Worm (Caenorhabditis elegans) whole organism, mixed stage, embryonic: ENCODE results near the gene ztf-7.

Experiments used
- ham-2 ChIP-seq: fragments of 200-800 bp; sonication (Bioruptor generic); optimal IDR thresholded peaks from 2 replicates; lab custom pipeline; 2018; ENCODE audit warnings: mild to moderate bottlenecking, missing genetic modification characterization, missing compliant biosample characterization
- lsy-2 ChIP-seq: fragments of 150-350 bp; optimal IDR thresholded peaks from 2 replicates; lab custom pipeline; 2014; ENCODE audit warnings: missing biosample characterization, missing genetic modification characterization
- pha-4 ChIP-seq: fragments of 150-350 bp; optimal IDR thresholded peaks from 2 replicates; lab custom pipeline; 2018; ENCODE audit warnings: missing biosample characterization, missing genetic modification reagents, missing genetic modification characterization
- snpc-4 ChIP-seq: fragments of 150-350 bp; optimal IDR thresholded peaks from 2 replicates; lab custom pipeline; 2014; ENCODE audit warnings: missing biosample characterization, missing genetic modification characterization
- unc-62 ChIP-seq: fragments of 150-350 bp; optimal IDR thresholded peaks from 2 replicates; lab custom pipeline; 2014; ENCODE audit warnings: missing biosample characterization, missing genetic modification reagents, missing genetic modification characterization

ce11 chrV:9796002-9796401 is 6.5 kb upstream of the ztf-7 start:
- TF ChIP-seq unc-62 (GFP tag; lab: Kevin White, UChicago), result no peak
- no peak for TF ChIP-seq snpc-4 (tag; lab: Kevin White, UChicago)
- no peak for TF ChIP-seq ham-2 (GFP tag; lab: Kevin White, UChicago)
- TF ChIP-seq lsy-2 (tag; lab: Kevin White, UChicago), result no peak
- no peak for TF ChIP-seq pha-4
